Worm (Caenorhabditis elegans) whole organism, L1 larva: ENCODE data around the gene F08H9.4.

Experiments
- C16A3.4 ChIP-seq: fragments of 150-350 bp; optimal IDR thresholded peaks from 2 replicates; lab custom pipeline; 2014; ENCODE audit warnings: missing biosample characterization, missing genetic modification characterization
- C34B4.2 ChIP-seq: sonication (generic microtip); optimal IDR thresholded peaks from 2 replicates; lab custom pipeline; 2017; ENCODE audit warnings: mild to moderate bottlenecking, missing genetic modification characterization, missing compliant biosample characterization
- Y116A8C.19 ChIP-seq: sonication (generic microtip); optimal IDR thresholded peaks from 2 replicates; lab custom pipeline; 2016; ENCODE audit warnings: missing compliant biosample characterization, missing genetic modification characterization, borderline replicate concordance
- ceh-8 ChIP-seq: fragments of 200-800 bp; sonication (Bioruptor generic); optimal IDR thresholded peaks from 2 replicates; lab custom pipeline; 2018; ENCODE audit warnings: mild to moderate bottlenecking, missing genetic modification characterization, moderate library complexity, missing compliant biosample characterization
- ceh-90 ChIP-seq: sonication (generic microtip); optimal IDR thresholded peaks from 2 replicates; lab custom pipeline; 2016; ENCODE audit warnings: missing genetic modification characterization, missing compliant biosample characterization
- dpl-1 ChIP-seq, 3 experiments: fragments of 150-350 bp in 2 of 3; sonication (generic microtip) in 1 of 3; optimal IDR thresholded peaks; 2 replicates each; lab custom pipeline; 2014 to 2017; ENCODE audit warnings: missing biosample characterization in 3 of 3, missing genetic modification characterization in 3 of 3, missing genetic modification reagents in 3 of 3
- efl-1 ChIP-seq, 4 experiments: fragments of 150-350 bp; optimal IDR thresholded peaks in 3 of 4; peaks in 1 of 4; 1 replicate in 1 of 4; 2 replicates in 3 of 4; lab custom pipeline; 2014; ENCODE audit warnings: missing biosample characterization in 2 of 4, missing genetic modification characterization in 2 of 4, missing genetic modification reagents in 2 of 4
- efl-3 ChIP-seq: fragments of 200-800 bp; sonication (Bioruptor generic); optimal IDR thresholded peaks from 2 replicates; lab custom pipeline; 2018; ENCODE audit warnings: mild to moderate bottlenecking, missing genetic modification characterization, missing compliant biosample characterization
- elt-3 ChIP-seq, 6 experiments: fragments of 150-350 bp in 1 of 6; sonication (generic microtip); optimal IDR thresholded peaks; 2 replicates each; lab custom pipeline; 2017 to 2018; ENCODE audit warnings: missing biosample characterization in 6 of 6, missing genetic modification characterization in 6 of 6, inconsistent platforms in 1 of 6
- fkh-4 ChIP-seq: sonication (generic microtip); optimal IDR thresholded peaks from 2 replicates; lab custom pipeline; 2016; ENCODE audit warnings: missing compliant biosample characterization, missing genetic modification characterization, borderline replicate concordance
- fos-1 ChIP-seq: fragments of 150-350 bp; optimal IDR thresholded peaks from 2 replicates; lab custom pipeline; 2014; ENCODE audit warnings: missing biosample characterization, missing genetic modification characterization
- irx-1 ChIP-seq: sonication (generic microtip); optimal IDR thresholded peaks from 2 replicates; lab custom pipeline; 2016; ENCODE audit warnings: missing genetic modification characterization, missing compliant biosample characterization
- isw-1 ChIP-seq: fragments of 200-800 bp; sonication (Bioruptor generic); IDR thresholded peaks from 2 replicates; pipeline ENCODE4 v1.3.6; 2022; ENCODE audit warnings: missing genetic modification characterization, missing compliant biosample characterization
- lin-14 ChIP-seq: fragments of 200-800 bp; sonication (Bioruptor generic); optimal IDR thresholded peaks from 2 replicates; lab custom pipeline; 2018; ENCODE audit warnings: mild to moderate bottlenecking, missing genetic modification characterization, moderate library complexity, missing compliant biosample characterization
- lin-15B ChIP-seq: fragments of 150-350 bp; sonication (generic microtip); optimal IDR thresholded peaks from 3 replicates; lab custom pipeline; 2014; ENCODE audit warnings: missing biosample characterization, missing genetic modification characterization
- lin-35 ChIP-seq, 2 experiments: fragments of 150-350 bp; optimal IDR thresholded peaks; 2 replicates each; lab custom pipeline; 2014; ENCODE audit warnings: missing biosample characterization in 2 of 2, missing genetic modification characterization in 2 of 2, missing genetic modification reagents in 2 of 2
- lin-39 ChIP-seq: fragments of 150-350 bp; optimal IDR thresholded peaks from 2 replicates; lab custom pipeline; 2014; ENCODE audit warnings: missing biosample characterization, missing genetic modification reagents, missing genetic modification characterization
- lir-3 ChIP-seq: sonication (generic microtip); optimal IDR thresholded peaks from 2 replicates; lab custom pipeline; 2016; ENCODE audit warnings: mild to moderate bottlenecking, missing genetic modification characterization, moderate library complexity, missing compliant biosample characterization; ENCODE audit not compliant: poor library complexity
- lsy-2 ChIP-seq, 2 experiments: fragments of 150-350 bp; optimal IDR thresholded peaks; 2 replicates each; lab custom pipeline; 2014; ENCODE audit warnings: missing biosample characterization in 2 of 2, missing genetic modification characterization in 2 of 2
- mab-9 ChIP-seq: fragments of 200-800 bp; sonication (Bioruptor generic); IDR thresholded peaks from 2 replicates; pipeline ENCODE4 v1.3.6; 2022; ENCODE audit warnings: missing genetic modification reagents, missing genetic modification characterization, missing compliant biosample characterization
- mdl-1 ChIP-seq, 2 experiments: fragments of 150-350 bp; optimal IDR thresholded peaks; 2 replicates each; lab custom pipeline; 2014 to 2017; ENCODE audit warnings: missing biosample characterization in 2 of 2, missing genetic modification characterization in 2 of 2, inconsistent platforms in 1 of 2
- mep-1 ChIP-seq: fragments of 150-350 bp; optimal IDR thresholded peaks from 2 replicates; lab custom pipeline; 2014; ENCODE audit warnings: missing biosample characterization, missing genetic modification characterization
- nhr-11 ChIP-seq: fragments of 150-350 bp; optimal IDR thresholded peaks from 2 replicates; lab custom pipeline; 2014; ENCODE audit warnings: missing biosample characterization, missing genetic modification characterization
- nhr-12 ChIP-seq: sonication (generic microtip); optimal IDR thresholded peaks from 2 replicates; lab custom pipeline; 2017; ENCODE audit warnings: missing biosample characterization, missing genetic modification characterization
- nhr-19 ChIP-seq: fragments of 200-800 bp; sonication (Bioruptor generic); conservative IDR thresholded peaks from 2 replicates; pipeline ENCODE4 v1.3.6; 2022; ENCODE audit warnings: missing genetic modification characterization, missing compliant biosample characterization
- nhr-20 ChIP-seq: sonication (generic microtip); optimal IDR thresholded peaks from 2 replicates; lab custom pipeline; 2016; ENCODE audit warnings: mild to moderate bottlenecking, missing genetic modification characterization, missing compliant biosample characterization
- nhr-47 ChIP-seq: sonication (generic microtip); optimal IDR thresholded peaks from 2 replicates; lab custom pipeline; 2016; ENCODE audit warnings: mild to moderate bottlenecking, missing genetic modification characterization, moderate library complexity, missing compliant biosample characterization
- pax-3 ChIP-seq: fragments of 200-800 bp; sonication (Bioruptor generic); optimal IDR thresholded peaks from 2 replicates; lab custom pipeline; 2018; ENCODE audit warnings: mild to moderate bottlenecking, missing genetic modification characterization, moderate library complexity, missing compliant biosample characterization
- pqm-1 ChIP-seq: sonication (generic microtip); optimal IDR thresholded peaks from 3 replicates; lab custom pipeline; 2017; ENCODE audit warnings: missing biosample characterization, missing genetic modification characterization
- skn-1 ChIP-seq: fragments of 150-350 bp; optimal IDR thresholded peaks from 2 replicates; lab custom pipeline; 2014; ENCODE audit warnings: missing biosample characterization, missing genetic modification characterization
- snu-23 ChIP-seq: sonication (generic microtip); optimal IDR thresholded peaks from 2 replicates; lab custom pipeline; 2016; ENCODE audit warnings: missing genetic modification characterization, missing compliant biosample characterization
- sptf-1 ChIP-seq: fragments of 150-350 bp; optimal IDR thresholded peaks from 2 replicates; lab custom pipeline; 2014; ENCODE audit warnings: missing biosample characterization, missing genetic modification characterization
- swsn-7 ChIP-seq: sonication (generic microtip); optimal IDR thresholded peaks from 2 replicates; lab custom pipeline; 2016; ENCODE audit warnings: missing genetic modification characterization, missing compliant biosample characterization
- tbx-2 ChIP-seq: sonication (generic microtip); optimal IDR thresholded peaks from 2 replicates; lab custom pipeline; 2016; ENCODE audit warnings: missing genetic modification characterization, missing compliant biosample characterization
- unc-130 ChIP-seq: fragments of 150-350 bp; optimal IDR thresholded peaks from 2 replicates; lab custom pipeline; 2017; ENCODE audit warnings: missing biosample characterization, missing genetic modification characterization, inconsistent platforms
- unc-98 ChIP-seq: fragments of 200-800 bp; sonication (Bioruptor generic); IDR thresholded peaks from 2 replicates; pipeline ENCODE4 v1.3.6; 2022; ENCODE audit warnings: missing genetic modification characterization, missing compliant biosample characterization
- vab-15 ChIP-seq: sonication (generic microtip); optimal IDR thresholded peaks from 2 replicates; lab custom pipeline; 2017; ENCODE audit warnings: missing genotype, mild to moderate bottlenecking, missing genetic modification characterization, missing compliant biosample characterization

The F08H9.4 gene

ce11 chrV:14423268-14423667 lies 41.0 kb downstream of the F08H9.4 start, which contains the start of gene rpoa-12 (continued):
- peak; percentile 92 for TF ChIP-seq pax-3 (tag; lab: Kevin White, UChicago)
- peak; percentile 68 for TF ChIP-seq lir-3 (tag; lab: Kevin White, UChicago)
- TF ChIP-seq fkh-4 (tag; lab: Kevin White, UChicago), result no peak
- TF ChIP-seq lin-15B (tag; lab: Kevin White, UChicago), result peak; percentile 31
- TF ChIP-seq mep-1, result no peak
- TF ChIP-seq dpl-1 (GFP tag; optimal IDR thresholded peaks at IDR 0.05; lab: Kevin White, UChicago), result peak; percentile 37 to 51 (median 38)
- no peak for TF ChIP-seq nhr-11
- TF ChIP-seq efl-3 (GFP tag; lab: Kevin White, UChicago), result no peak
- peak; percentile 25 for TF ChIP-seq ceh-90 (tag; lab: Kevin White, UChicago)
- TF ChIP-seq irx-1 (tag; lab: Kevin White, UChicago), result no peak
- TF ChIP-seq tbx-2 (tag; lab: Kevin White, UChicago), result peak; percentile 44
- no peak for TF ChIP-seq sptf-1 (tag; lab: Kevin White, UChicago)
- peak; percentile 27 to 76 for TF ChIP-seq lin-35 (GFP tag; optimal IDR thresholded peaks at IDR 0.05; lab: Kevin White, UChicago)
- no peak for TF ChIP-seq mab-9 (GFP tag; lab: Robert Waterston, UW)
- TF ChIP-seq lin-14 (GFP tag; lab: Kevin White, UChicago), result peak; percentile 53
- peak; percentile 32; the same call in 1 of the 2 replicates for TF ChIP-seq isw-1
- TF ChIP-seq mdl-1 (tag; optimal IDR thresholded peaks at IDR 0.05; lab: Kevin White, UChicago), result no peak
- peak; percentile 29 for TF ChIP-seq swsn-7 (tag; lab: Kevin White, UChicago)
- peak; percentile 27 to 71 for TF ChIP-seq lsy-2 (tag; optimal IDR thresholded peaks at IDR 0.05; lab: Kevin White, UChicago)
- peak; percentile 56 for TF ChIP-seq nhr-20 (tag; lab: Kevin White, UChicago)
- no peak for TF ChIP-seq fos-1 (tag; lab: Kevin White, UChicago)
- 0 out of 2 replicates have a peak, but pooled peaks have one; percentile 44 for TF ChIP-seq unc-98 (GFP tag; lab: Robert Waterston, UW)
- TF ChIP-seq nhr-47, result peak; percentile 67
- peak; percentile 1 for TF ChIP-seq unc-130 (tag; lab: Kevin White, UChicago)
- TF ChIP-seq skn-1, result peak; percentile 94
- TF ChIP-seq vab-15 (tag; lab: Kevin White, UChicago), result peak; percentile 50
- peak; percentile 59 for TF ChIP-seq C16A3.4 (tag; lab: Kevin White, UChicago)

DNA sequence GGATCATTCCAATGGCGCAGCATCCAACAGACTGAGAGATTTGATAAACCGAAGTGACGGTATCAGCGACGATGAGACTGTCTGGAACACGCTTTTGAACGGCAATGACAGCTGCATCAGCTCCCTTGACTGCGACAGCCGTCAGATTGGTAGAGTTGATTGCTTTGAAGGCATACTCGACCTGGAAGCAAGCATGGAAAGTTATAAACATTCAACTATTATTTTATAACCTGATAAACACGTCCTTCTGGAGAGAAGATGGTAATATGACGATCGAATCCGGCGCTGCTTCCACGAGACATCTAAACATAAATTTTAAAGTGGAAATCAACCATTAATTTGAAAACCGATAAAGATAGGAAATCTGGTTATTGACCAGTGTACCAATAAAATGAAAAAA lies 41.9 kb downstream of the F08H9.4 start, which contains the start of gene pas-1:
pas-1 (minus strand) TSS at position 302 of the 400 bp plus-strand sequence.
- TF ChIP-seq lin-39 (tag; lab: Kevin White, UChicago) (no peak), efl-1 (optimal IDR thresholded peaks at IDR 0.05; lab: Kevin White, UChicago) (no peak), efl-1 (GFP tag; optimal IDR thresholded peaks at IDR 0.05 in 1 of 2; lab: Kevin White, UChicago) (peak in 1 of 2 experiments; percentile 10), elt-3 (tag; optimal IDR thresholded peaks at IDR 0.05; lab: Kevin White, UChicago) (no peak), pqm-1 (tag; lab: Kevin White, UChicago) (no peak), vab-15 (tag; lab: Kevin White, UChicago) (no peak)

DNA sequence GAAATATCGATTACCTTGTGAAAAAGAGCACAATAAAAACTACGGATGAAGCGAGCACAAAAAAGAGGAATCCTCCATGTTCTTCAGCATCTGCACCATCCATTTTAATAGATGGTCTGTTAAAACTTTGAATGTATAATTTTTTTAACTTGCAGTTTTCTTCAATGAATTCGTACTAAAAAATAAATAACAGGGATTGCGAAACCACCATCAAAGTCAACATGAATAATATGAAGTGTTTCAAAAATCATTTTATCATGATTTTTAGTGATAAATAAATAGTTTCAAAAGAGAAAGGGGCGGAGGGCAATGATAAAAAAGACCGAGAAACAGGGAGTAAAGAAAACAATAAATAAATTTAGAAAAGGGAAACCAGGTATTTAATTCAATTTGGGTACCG lies 42.9 kb downstream of the F08H9.4 start, which contains the start of gene dhs-22:
dhs-22 (minus strand) TSS at position 116 of the 400 bp plus-strand sequence.
- TF ChIP-seq efl-3 (GFP tag; lab: Kevin White, UChicago), result no peak
- no peak for TF ChIP-seq ceh-8 (GFP tag; lab: Kevin White, UChicago)
- TF ChIP-seq nhr-12, result no peak
- no peak for TF ChIP-seq snu-23 (GFP tag; lab: Kevin White, UChicago)
- no peak for TF ChIP-seq C34B4.2
- no peak for TF ChIP-seq Y116A8C.19
- no peak for TF ChIP-seq nhr-19 (GFP tag; lab: Robert Waterston, UW)
- TF ChIP-seq nhr-20 (tag; lab: Kevin White, UChicago), result no peak
- TF ChIP-seq, all 84 proteins: peak for 0
